Worm (Caenorhabditis elegans): Measurements from ENCODE around the gene attf-5.
A peak's percentile ranks its signal among the peaks of the same experiment; 100 is the strongest.

attf-5 gene

DNA sequence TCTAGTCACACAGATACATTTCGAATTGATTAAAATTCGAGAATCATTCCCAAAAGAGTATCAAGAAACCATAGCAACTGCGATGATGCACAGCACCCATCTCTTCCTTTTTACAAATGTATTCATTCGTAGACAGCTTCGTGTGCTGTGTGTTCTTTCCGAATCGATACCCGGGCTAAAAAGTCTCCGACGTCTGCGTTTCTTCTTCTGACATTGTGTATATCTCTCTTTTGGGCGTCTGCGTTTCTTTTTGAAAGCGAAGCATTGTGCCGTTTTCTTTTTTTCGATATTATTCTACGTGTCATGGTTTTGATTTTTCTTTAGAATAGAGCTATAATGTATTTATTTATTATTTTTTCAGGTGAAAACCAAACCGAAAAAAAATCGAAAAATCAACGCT is at the start of gene attf-5:
attf-5 (plus strand) TSS at position 362 of the 400 bp plus-strand sequence.
- TF ChIP-seq skn-1 (tag; optimal IDR thresholded peaks at IDR 0.05) (peak; percentile 43), nhr-47 (tag; optimal IDR thresholded peaks at IDR 0.05) (peak; percentile 29), dpl-1 (GFP tag; optimal IDR thresholded peaks at IDR 0.05) (no peak), Y116A8C.19 (tag; optimal IDR thresholded peaks at IDR 0.05; ENCODE audit: borderline replicate concordance) (no peak), ceh-82 (tag; optimal IDR thresholded peaks at IDR 0.05) (peak in 1 of 3 experiments; percentile 25), irx-1 (tag; optimal IDR thresholded peaks at IDR 0.05) (no peak), fos-1 (tag; optimal IDR thresholded peaks at IDR 0.05) (no peak), pax-3 (tag; optimal IDR thresholded peaks at IDR 0.05) (no peak), unc-98 (GFP tag; IDR thresholded peaks at IDR 0.05) (no peak), nhr-84 (tag; optimal IDR thresholded peaks at IDR 0.05) (no peak), nhr-71 (tag; optimal IDR thresholded peaks at IDR 0.05) (no peak), C16A3.4 (tag; optimal IDR thresholded peaks at IDR 0.05) (no peak), F16B12.6 (tag; optimal IDR thresholded peaks at IDR 0.05) (no peak), unc-86 (tag; optimal IDR thresholded peaks at IDR 0.05) (no peak), nhr-76 (tag; optimal IDR thresholded peaks at IDR 0.05) (no peak), nhr-85 (tag) (no peak), xbp-1 (tag; optimal IDR thresholded peaks at IDR 0.05) (peak; percentile 13), fkh-10 (GFP tag; optimal IDR thresholded peaks at IDR 0.05) (no peak), dsc-1 (tag; optimal IDR thresholded peaks at IDR 0.05) (no peak), aly-2 (tag; optimal IDR thresholded peaks at IDR 0.05) (no peak), isw-1 (GFP tag; IDR thresholded peaks at IDR 0.05) (no peak), lsy-2 (tag; optimal IDR thresholded peaks at IDR 0.05) (peak in 1 of 2 experiments; percentile 35), nhr-20 (tag; optimal IDR thresholded peaks at IDR 0.05) (peak; percentile 29), egl-13 (tag; optimal IDR thresholded peaks at IDR 0.05) (no peak), aha-1 (tag; optimal IDR thresholded peaks at IDR 0.05) (no peak), efl-1 (optimal IDR thresholded peaks at IDR 0.05) (peak; percentile 33 to 52), efl-1 (GFP tag; optimal IDR thresholded peaks at IDR 0.05 in 1 of 2) (no peak), lin-35 (GFP tag; optimal IDR thresholded peaks at IDR 0.05) (peak in 1 of 2 experiments; percentile 33), zip-4 (GFP tag; optimal IDR thresholded peaks at IDR 0.05) (no peak), rnt-1 (tag; optimal IDR thresholded peaks at IDR 0.05) (peak; percentile 29), fkh-4 (tag; optimal IDR thresholded peaks at IDR 0.05; ENCODE audit: borderline replicate concordance) (no peak), tlp-1 (tag; optimal IDR thresholded peaks at IDR 0.05) (no peak), ets-5 (GFP tag; IDR thresholded peaks at IDR 0.05) (no peak), elt-2 (tag; optimal IDR thresholded peaks at IDR 0.05) (no peak), fkh-8 (tag; optimal IDR thresholded peaks at IDR 0.05) (no peak), jun-1 (tag; optimal IDR thresholded peaks at IDR 0.05) (no peak), ceh-63 (GFP tag; optimal IDR thresholded peaks at IDR 0.05) (no peak), sox-4 (tag; optimal IDR thresholded peaks at IDR 0.05) (no peak), lin-14 (GFP tag; optimal IDR thresholded peaks at IDR 0.05) (no peak), unc-62 (GFP tag; optimal IDR thresholded peaks at IDR 0.05) (no peak), snu-23 (GFP tag; optimal IDR thresholded peaks at IDR 0.05) (peak; percentile 28), snpc-4 (tag; optimal IDR thresholded peaks at IDR 0.05) (no peak), elt-3 (tag; optimal IDR thresholded peaks at IDR 0.05) (no peak), nhr-28 (tag; optimal IDR thresholded peaks at IDR 0.05) (no peak), ztf-4 (tag; optimal IDR thresholded peaks at IDR 0.05) (no peak), mep-1 (tag; optimal IDR thresholded peaks at IDR 0.05) (peak; percentile 34), zag-1 (tag; optimal IDR thresholded peaks at IDR 0.05) (no peak), nhr-90 (tag; optimal IDR thresholded peaks at IDR 0.05; ENCODE audit: poor library complexity) (no peak), blmp-1 (tag; optimal IDR thresholded peaks at IDR 0.05) (peak; percentile 21), mab-9 (GFP tag; IDR thresholded peaks at IDR 0.05) (no peak), swsn-7 (tag; optimal IDR thresholded peaks at IDR 0.05) (peak; percentile 4), tbx-2 (tag; optimal IDR thresholded peaks at IDR 0.05) (no peak)

Measured in whole organism, L1 larva.